Fruit fly (Drosophila melanogaster): Measurements from ENCODE around the gene cib.

dm6 chrX:4106756-4107155 is 843 bp downstream of the cib start:
- TF ChIP-seq gl (tag; optimal IDR thresholded peaks at IDR 0.05): peak; percentile 47
- TF ChIP-seq CG8159 (tag; optimal IDR thresholded peaks at IDR 0.05): peak; percentile 79
- no peak for TF ChIP-seq EcR (GFP tag; optimal IDR thresholded peaks at IDR 0.05)
- peak; percentile 69; the same call in 2 of the 3 replicates for TF ChIP-seq CG4496 (GFP tag; IDR thresholded peaks at IDR 0.05)
- TF ChIP-seq CG13204 (GFP tag; optimal IDR thresholded peaks at IDR 0.05): peak; percentile 50
- peak; percentile 39 for TF ChIP-seq Ets98B (GFP tag; IDR thresholded peaks at IDR 0.05)
